Worm (Caenorhabditis elegans) whole organism, L1 larva: ENCODE data around the gene lin-15A.

Experiments used
- C16A3.4 ChIP-seq: fragments of 150-350 bp; optimal IDR thresholded peaks from 2 replicates; lab custom pipeline; 2014; ENCODE audit warnings: missing biosample characterization, missing genetic modification characterization
- F16B12.6 ChIP-seq: fragments of 150-350 bp; optimal IDR thresholded peaks from 2 replicates; lab custom pipeline; 2014; ENCODE audit warnings: missing biosample characterization, missing genetic modification characterization
- ama-1 ChIP-seq: fragments of 150-350 bp; optimal IDR thresholded peaks from 2 replicates; lab custom pipeline; 2014
- blmp-1 ChIP-seq: fragments of 150-350 bp; optimal IDR thresholded peaks from 2 replicates; lab custom pipeline; 2014; ENCODE audit warnings: missing biosample characterization, missing genetic modification characterization
- ceh-63 ChIP-seq: fragments of 200-800 bp; sonication (Bioruptor generic); optimal IDR thresholded peaks from 2 replicates; lab custom pipeline; 2018; ENCODE audit warnings: mild to moderate bottlenecking, missing genetic modification characterization, missing compliant biosample characterization
- ceh-90 ChIP-seq: sonication (generic microtip); optimal IDR thresholded peaks from 2 replicates; lab custom pipeline; 2016; ENCODE audit warnings: missing genetic modification characterization, missing compliant biosample characterization
- ces-1 ChIP-seq: fragments of 150-350 bp; optimal IDR thresholded peaks from 2 replicates; lab custom pipeline; 2014; ENCODE audit warnings: missing biosample characterization, missing genetic modification reagents, missing genetic modification characterization
- dpl-1 ChIP-seq, 3 experiments: fragments of 150-350 bp in 2 of 3; sonication (generic microtip) in 1 of 3; optimal IDR thresholded peaks; 2 replicates each; lab custom pipeline; 2014 to 2017; ENCODE audit warnings: missing biosample characterization in 3 of 3, missing genetic modification characterization in 3 of 3, missing genetic modification reagents in 3 of 3
- dsc-1 ChIP-seq: sonication (generic microtip); optimal IDR thresholded peaks from 2 replicates; lab custom pipeline; 2016; ENCODE audit warnings: mild to moderate bottlenecking, missing genetic modification characterization, missing compliant biosample characterization
- efl-1 ChIP-seq, 4 experiments: fragments of 150-350 bp; optimal IDR thresholded peaks in 3 of 4; peaks in 1 of 4; 1 replicate in 1 of 4; 2 replicates in 3 of 4; lab custom pipeline; 2014; ENCODE audit warnings: missing biosample characterization in 2 of 4, missing genetic modification characterization in 2 of 4, missing genetic modification reagents in 2 of 4
- egl-27 ChIP-seq, 2 experiments: fragments of 150-350 bp in 1 of 2; sonication (generic microtip); optimal IDR thresholded peaks; 3 replicates each; lab custom pipeline; 2017 to 2018; ENCODE audit warnings: missing biosample characterization in 2 of 2, missing genetic modification characterization in 2 of 2, missing genetic modification reagents in 2 of 2
- elt-3 ChIP-seq, 6 experiments: fragments of 150-350 bp in 1 of 6; sonication (generic microtip); optimal IDR thresholded peaks; 2 replicates each; lab custom pipeline; 2017 to 2018; ENCODE audit warnings: missing biosample characterization in 6 of 6, missing genetic modification characterization in 6 of 6, inconsistent platforms in 1 of 6
- ets-5 ChIP-seq: fragments of 200-800 bp; sonication (Bioruptor generic); IDR thresholded peaks from 2 replicates; pipeline ENCODE4 v1.3.6; 2022; ENCODE audit warnings: missing genetic modification characterization, missing compliant biosample characterization
- fkh-10 ChIP-seq: sonication (generic microtip); optimal IDR thresholded peaks from 2 replicates; lab custom pipeline; 2017; ENCODE audit warnings: missing biosample characterization, missing genetic modification reagents, missing genetic modification characterization
- fkh-4 ChIP-seq: sonication (generic microtip); optimal IDR thresholded peaks from 2 replicates; lab custom pipeline; 2016; ENCODE audit warnings: missing compliant biosample characterization, missing genetic modification characterization, borderline replicate concordance
- fkh-8 ChIP-seq: sonication (generic microtip); optimal IDR thresholded peaks from 2 replicates; lab custom pipeline; 2016; ENCODE audit warnings: mild to moderate bottlenecking, missing genetic modification characterization, missing compliant biosample characterization
- hlh-17 ChIP-seq: fragments of 200-800 bp; sonication (Bioruptor generic); optimal IDR thresholded peaks from 2 replicates; lab custom pipeline; 2018; ENCODE audit warnings: missing genetic modification characterization, mild to moderate bottlenecking, missing compliant biosample characterization, moderate library complexity, borderline replicate concordance
- hlh-4 ChIP-seq: sonication (generic microtip); optimal IDR thresholded peaks from 2 replicates; lab custom pipeline; 2016; ENCODE audit warnings: mild to moderate bottlenecking, missing genetic modification characterization, missing compliant biosample characterization
- irx-1 ChIP-seq: sonication (generic microtip); optimal IDR thresholded peaks from 2 replicates; lab custom pipeline; 2016; ENCODE audit warnings: missing genetic modification characterization, missing compliant biosample characterization
- isw-1 ChIP-seq: fragments of 200-800 bp; sonication (Bioruptor generic); IDR thresholded peaks from 2 replicates; pipeline ENCODE4 v1.3.6; 2022; ENCODE audit warnings: missing genetic modification characterization, missing compliant biosample characterization
- jun-1 ChIP-seq: fragments of 150-350 bp; optimal IDR thresholded peaks from 2 replicates; lab custom pipeline; 2014; ENCODE audit warnings: missing biosample characterization, missing genetic modification reagents, missing genetic modification characterization
- lin-13 ChIP-seq: fragments of 150-350 bp; optimal IDR thresholded peaks from 2 replicates; lab custom pipeline; 2014; ENCODE audit warnings: missing biosample characterization, missing genetic modification reagents, missing genetic modification characterization
- lin-15B ChIP-seq: fragments of 150-350 bp; sonication (generic microtip); optimal IDR thresholded peaks from 3 replicates; lab custom pipeline; 2014; ENCODE audit warnings: missing biosample characterization, missing genetic modification characterization
- lin-35 ChIP-seq, 2 experiments: fragments of 150-350 bp; optimal IDR thresholded peaks; 2 replicates each; lab custom pipeline; 2014; ENCODE audit warnings: missing biosample characterization in 2 of 2, missing genetic modification characterization in 2 of 2, missing genetic modification reagents in 2 of 2
- lin-39 ChIP-seq: fragments of 150-350 bp; optimal IDR thresholded peaks from 2 replicates; lab custom pipeline; 2014; ENCODE audit warnings: missing biosample characterization, missing genetic modification reagents, missing genetic modification characterization
- mab-9 ChIP-seq: fragments of 200-800 bp; sonication (Bioruptor generic); IDR thresholded peaks from 2 replicates; pipeline ENCODE4 v1.3.6; 2022; ENCODE audit warnings: missing genetic modification reagents, missing genetic modification characterization, missing compliant biosample characterization
- mdl-1 ChIP-seq, 2 experiments: fragments of 150-350 bp; optimal IDR thresholded peaks; 2 replicates each; lab custom pipeline; 2014 to 2017; ENCODE audit warnings: missing biosample characterization in 2 of 2, missing genetic modification characterization in 2 of 2, inconsistent platforms in 1 of 2
- nhr-11 ChIP-seq: fragments of 150-350 bp; optimal IDR thresholded peaks from 2 replicates; lab custom pipeline; 2014; ENCODE audit warnings: missing biosample characterization, missing genetic modification characterization
- nhr-12 ChIP-seq: sonication (generic microtip); optimal IDR thresholded peaks from 2 replicates; lab custom pipeline; 2017; ENCODE audit warnings: missing biosample characterization, missing genetic modification characterization
- nhr-28 ChIP-seq: fragments of 150-350 bp; optimal IDR thresholded peaks from 2 replicates; lab custom pipeline; 2014; ENCODE audit warnings: missing biosample characterization, missing genetic modification characterization
- nhr-47 ChIP-seq: sonication (generic microtip); optimal IDR thresholded peaks from 2 replicates; lab custom pipeline; 2016; ENCODE audit warnings: mild to moderate bottlenecking, missing genetic modification characterization, moderate library complexity, missing compliant biosample characterization
- nhr-71 ChIP-seq: sonication (generic microtip); optimal IDR thresholded peaks from 2 replicates; lab custom pipeline; 2016; ENCODE audit warnings: mild to moderate bottlenecking, missing genetic modification characterization, moderate library complexity, missing compliant biosample characterization
- nhr-76 ChIP-seq: sonication (generic microtip); optimal IDR thresholded peaks from 2 replicates; lab custom pipeline; 2017; ENCODE audit warnings: missing biosample characterization, missing genetic modification characterization
- nhr-77 ChIP-seq: fragments of 150-350 bp; optimal IDR thresholded peaks from 2 replicates; lab custom pipeline; 2014; ENCODE audit warnings: missing biosample characterization, missing genetic modification characterization
- nhr-84 ChIP-seq: sonication (generic microtip); optimal IDR thresholded peaks from 2 replicates; lab custom pipeline; 2017; ENCODE audit warnings: missing biosample characterization, missing genetic modification characterization
- nhr-85 ChIP-seq: sonication (generic microtip); peaks from one replicate; lab custom pipeline; 2016; ENCODE audit warnings: missing genetic modification characterization, inconsistent platforms, missing compliant biosample characterization
- pag-3 ChIP-seq: sonication (generic microtip); optimal IDR thresholded peaks from 2 replicates; lab custom pipeline; 2017; ENCODE audit warnings: missing genetic modification characterization, mild to moderate bottlenecking, missing compliant biosample characterization, antibody characterized with exemption, borderline replicate concordance; ENCODE audit not compliant: insufficient read depth
- pax-3 ChIP-seq: fragments of 200-800 bp; sonication (Bioruptor generic); optimal IDR thresholded peaks from 2 replicates; lab custom pipeline; 2018; ENCODE audit warnings: mild to moderate bottlenecking, missing genetic modification characterization, moderate library complexity, missing compliant biosample characterization
- pqm-1 ChIP-seq: sonication (generic microtip); optimal IDR thresholded peaks from 3 replicates; lab custom pipeline; 2017; ENCODE audit warnings: missing biosample characterization, missing genetic modification characterization
- rnt-1 ChIP-seq: sonication (generic microtip); optimal IDR thresholded peaks from 2 replicates; lab custom pipeline; 2016; ENCODE audit warnings: mild to moderate bottlenecking, missing genetic modification characterization, moderate library complexity, missing compliant biosample characterization
- skn-1 ChIP-seq: fragments of 150-350 bp; optimal IDR thresholded peaks from 2 replicates; lab custom pipeline; 2014; ENCODE audit warnings: missing biosample characterization, missing genetic modification characterization
- snu-23 ChIP-seq: sonication (generic microtip); optimal IDR thresholded peaks from 2 replicates; lab custom pipeline; 2016; ENCODE audit warnings: missing genetic modification characterization, missing compliant biosample characterization
- sptf-1 ChIP-seq: fragments of 150-350 bp; optimal IDR thresholded peaks from 2 replicates; lab custom pipeline; 2014; ENCODE audit warnings: missing biosample characterization, missing genetic modification characterization
- sup-37 ChIP-seq: fragments of 200-800 bp; sonication (Bioruptor generic); optimal IDR thresholded peaks from 2 replicates; lab custom pipeline; 2018; ENCODE audit warnings: mild to moderate bottlenecking, missing genetic modification characterization, missing compliant biosample characterization
- swsn-7 ChIP-seq: sonication (generic microtip); optimal IDR thresholded peaks from 2 replicates; lab custom pipeline; 2016; ENCODE audit warnings: missing genetic modification characterization, missing compliant biosample characterization
- unc-130 ChIP-seq: fragments of 150-350 bp; optimal IDR thresholded peaks from 2 replicates; lab custom pipeline; 2017; ENCODE audit warnings: missing biosample characterization, missing genetic modification characterization, inconsistent platforms
- unc-30 ChIP-seq: sonication (generic microtip); optimal IDR thresholded peaks from 2 replicates; lab custom pipeline; 2017; ENCODE audit warnings: missing biosample characterization, missing genetic modification characterization
- unc-98 ChIP-seq: fragments of 200-800 bp; sonication (Bioruptor generic); IDR thresholded peaks from 2 replicates; pipeline ENCODE4 v1.3.6; 2022; ENCODE audit warnings: missing genetic modification characterization, missing compliant biosample characterization
- vab-15 ChIP-seq: sonication (generic microtip); optimal IDR thresholded peaks from 2 replicates; lab custom pipeline; 2017; ENCODE audit warnings: missing genotype, mild to moderate bottlenecking, missing genetic modification characterization, missing compliant biosample characterization
- xbp-1 ChIP-seq: sonication (generic microtip); optimal IDR thresholded peaks from 2 replicates; lab custom pipeline; 2016; ENCODE audit warnings: missing genetic modification characterization, missing compliant biosample characterization
- zag-1 ChIP-seq: fragments of 150-350 bp; optimal IDR thresholded peaks from 2 replicates; lab custom pipeline; 2014; ENCODE audit warnings: missing biosample characterization, missing genetic modification characterization
- zip-4 ChIP-seq: fragments of 200-800 bp; sonication (Bioruptor generic); optimal IDR thresholded peaks from 2 replicates; lab custom pipeline; 2018; ENCODE audit warnings: mild to moderate bottlenecking, missing genetic modification characterization, moderate library complexity, missing compliant biosample characterization
- ztf-11 ChIP-seq, 2 experiments: sonication (generic microtip); optimal IDR thresholded peaks; 2 replicates each; lab custom pipeline; 2016 to 2017; ENCODE audit warnings: missing genetic modification characterization in 2 of 2, missing biosample characterization in 1 of 2, missing compliant biosample characterization in 1 of 2

The lin-15A gene

DNA sequence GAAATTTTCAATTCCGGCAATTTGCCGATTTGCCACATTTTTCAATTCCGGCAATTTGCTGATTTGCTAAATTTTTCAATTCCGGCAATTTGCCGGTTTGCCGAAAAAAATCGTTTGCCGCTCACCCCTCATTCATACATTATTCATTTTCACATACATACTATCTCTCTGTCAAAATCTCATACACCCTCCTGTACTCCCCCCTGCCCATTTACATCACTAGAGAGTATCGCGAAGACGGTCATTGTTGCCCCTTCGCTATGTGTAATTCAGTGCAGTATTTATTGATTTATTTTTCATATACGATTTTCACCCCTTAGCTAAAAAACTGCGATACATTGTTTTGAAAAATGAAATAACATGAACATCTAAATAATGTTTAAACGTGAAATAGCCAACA, 4.7 kb downstream of the lin-15A start (continued):
- TF ChIP-seq lin-13 (GFP tag; lab: Kevin White, UChicago) (peak; percentile 20), mdl-1 (tag; optimal IDR thresholded peaks at IDR 0.05; lab: Kevin White, UChicago) (peak in 1 of 2 experiments; percentile 35), nhr-85 (tag; lab: Kevin White, UChicago) (peak; percentile 87), ces-1 (no peak), nhr-12 (no peak), unc-30 (tag; lab: Kevin White, UChicago) (no peak), ets-5 (GFP tag; lab: Robert Waterston, UW) (no peak), unc-98 (GFP tag; lab: Robert Waterston, UW) (no peak), jun-1 (peak; percentile 87), ceh-90 (tag; lab: Kevin White, UChicago) (no peak), hlh-4 (tag; lab: Kevin White, UChicago) (no peak), nhr-47 (peak; percentile 86), isw-1 (GFP tag; lab: Robert Waterston, UW) (0 out of 2 replicates have a peak, but pooled peaks have one; percentile 2), mab-9 (peak; percentile 53; the same call in 1 of the 2 replicates), sptf-1 (tag; lab: Kevin White, UChicago) (no peak), fkh-4 (no peak), nhr-71 (tag; lab: Kevin White, UChicago) (peak; percentile 67), xbp-1 (peak; percentile 43), C16A3.4 (tag; lab: Kevin White, UChicago) (peak; percentile 87), sup-37 (GFP tag; lab: Kevin White, UChicago) (no peak), ama-1 (lab: Kevin White, UChicago) (no peak), hlh-17 (GFP tag; lab: Kevin White, UChicago) (no peak), dpl-1 (GFP tag; optimal IDR thresholded peaks at IDR 0.05; lab: Kevin White, UChicago) (peak in 1 of 3 experiments; percentile 10), zag-1 (no peak), nhr-11 (tag; lab: Kevin White, UChicago) (peak; percentile 77), egl-27 (tag; optimal IDR thresholded peaks at IDR 0.05; lab: Kevin White, UChicago) (no peak), swsn-7 (tag; lab: Kevin White, UChicago) (peak; percentile 44), pag-3 (no peak), snu-23 (GFP tag; lab: Kevin White, UChicago) (peak; percentile 88), fkh-10 (GFP tag; lab: Kevin White, UChicago) (peak; percentile 77), F16B12.6 (no peak), nhr-84 (tag; lab: Kevin White, UChicago) (no peak), irx-1 (peak; percentile 40), blmp-1 (no peak), ceh-63 (GFP tag; lab: Kevin White, UChicago) (no peak), fkh-8 (tag; lab: Kevin White, UChicago) (peak; percentile 42), zip-4 (GFP tag; lab: Kevin White, UChicago) (peak; percentile 42), pqm-1 (tag; lab: Kevin White, UChicago) (no peak), nhr-77 (tag; lab: Kevin White, UChicago) (peak; percentile 69), unc-130 (tag; lab: Kevin White, UChicago) (peak; percentile 32), pax-3 (tag; lab: Kevin White, UChicago) (no peak), ztf-11 (tag; optimal IDR thresholded peaks at IDR 0.05; lab: Kevin White, UChicago) (peak in 1 of 2 experiments; percentile 49), lin-39 (no peak), nhr-76 (tag; lab: Kevin White, UChicago) (no peak), efl-1 (optimal IDR thresholded peaks at IDR 0.05; lab: Kevin White, UChicago) (peak; percentile 34 to 50), efl-1 (GFP tag; optimal IDR thresholded peaks at IDR 0.05 in 1 of 2; lab: Kevin White, UChicago) (peak in 1 of 2 experiments; percentile 90), vab-15 (tag; lab: Kevin White, UChicago) (no peak), dsc-1 (tag; lab: Kevin White, UChicago) (peak; percentile 74), elt-3 (tag; optimal IDR thresholded peaks at IDR 0.05; lab: Kevin White, UChicago) (peak in 3 of 6 experiments; percentile 44 to 75 (median 51)), lin-15B (tag; lab: Kevin White, UChicago) (peak; percentile 52), skn-1 (tag; lab: Kevin White, UChicago) (peak; percentile 36), lin-35 (GFP tag; optimal IDR thresholded peaks at IDR 0.05; lab: Kevin White, UChicago) (peak in 1 of 2 experiments; percentile 82), nhr-28 (tag; lab: Kevin White, UChicago) (no peak), rnt-1 (tag; lab: Kevin White, UChicago) (peak; percentile 56)
